Worm (Caenorhabditis elegans) whole organism, mixed stage, embryonic: ENCODE data around the gene glb-27.

Source experiments
- blmp-1 ChIP-seq: fragments of 150-350 bp; optimal IDR thresholded peaks from 2 replicates; lab custom pipeline; 2014; ENCODE audit warnings: missing biosample characterization, missing genetic modification characterization
- elt-1 ChIP-seq: sonication (generic microtip); optimal IDR thresholded peaks from 2 replicates; lab custom pipeline; 2017; ENCODE audit warnings: missing genetic modification characterization, mild to moderate bottlenecking, missing compliant biosample characterization, antibody characterized with exemption, moderate library complexity, borderline replicate concordance; ENCODE audit not compliant: insufficient read depth
- flh-1 ChIP-seq: fragments of 200-800 bp; sonication (Bioruptor generic); optimal IDR thresholded peaks from 2 replicates; lab custom pipeline; 2018; ENCODE audit warnings: mild to moderate bottlenecking, missing genetic modification characterization, moderate library complexity, missing compliant biosample characterization
- lin-32 ChIP-seq: fragments of 200-800 bp; sonication (Bioruptor generic); optimal IDR thresholded peaks from 2 replicates; lab custom pipeline; 2018; ENCODE audit warnings: mild to moderate bottlenecking, missing genetic modification characterization, missing compliant biosample characterization
- mep-1 ChIP-seq: fragments of 150-350 bp; optimal IDR thresholded peaks from 2 replicates; lab custom pipeline; 2017; ENCODE audit warnings: missing biosample characterization, missing genetic modification reagents, missing genetic modification characterization, inconsistent platforms
- nhr-12 ChIP-seq: fragments of 150-350 bp; optimal IDR thresholded peaks from 2 replicates; lab custom pipeline; 2014; ENCODE audit warnings: missing biosample characterization, missing genetic modification characterization
- snpc-4 ChIP-seq: fragments of 150-350 bp; optimal IDR thresholded peaks from 2 replicates; lab custom pipeline; 2014; ENCODE audit warnings: missing biosample characterization, missing genetic modification characterization
- ztf-11 ChIP-seq: fragments of 150-350 bp; optimal IDR thresholded peaks from 2 replicates; lab custom pipeline; 2014; ENCODE audit warnings: missing biosample characterization, missing genetic modification characterization

- TF ChIP-seq mep-1 (tag; lab: Kevin White, UChicago) (no peak), nhr-12 (tag; lab: Kevin White, UChicago) (no peak), snpc-4 (tag; lab: Kevin White, UChicago) (no peak), ztf-11 (tag; lab: Kevin White, UChicago) (no peak), blmp-1 (no peak), lin-32 (GFP tag; lab: Kevin White, UChicago) (no peak), flh-1 (GFP tag; lab: Kevin White, UChicago) (no peak), elt-1 (no peak)
Measured at ce11 chrII:8577509-8578099, 21.5 kb upstream of the glb-27 start, which contains the start of gene F54C9.9.
